Worm (Caenorhabditis elegans): ENCODE data around the gene clec-74.
"Not testable (repeated sequence)": the region's sequence is repeated elsewhere in the genome, so short reads cannot be mapped to it uniquely, and the experiment has no call there.

DNA sequence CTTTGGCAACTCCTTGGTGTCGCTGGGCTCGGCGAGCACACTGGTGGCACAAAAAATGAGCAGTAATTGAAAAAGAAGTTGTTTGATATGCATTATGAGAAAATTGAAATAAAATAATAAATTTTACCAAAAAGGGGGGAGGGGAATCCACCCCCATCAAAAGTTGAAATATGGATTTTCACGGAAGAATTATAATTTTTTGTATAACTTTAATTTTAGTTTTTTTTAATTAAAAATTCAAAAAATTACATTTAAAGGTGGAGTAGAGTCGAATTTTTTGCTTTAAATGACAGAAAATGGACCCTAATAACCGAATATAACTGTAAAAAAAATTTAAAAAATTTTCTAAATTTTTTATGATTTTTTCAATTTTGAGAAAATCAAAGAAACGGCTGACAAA, 45.0 kb upstream of the clec-74 start, which contains the start of gene F56D6.18:
- TF ChIP-seq ama-1 (optimal IDR thresholded peaks at IDR 0.05); nhr-11 (tag; optimal IDR thresholded peaks at IDR 0.05); zag-1 (tag; optimal IDR thresholded peaks at IDR 0.05); nhr-25 (tag; optimal IDR thresholded peaks at IDR 0.05); unc-62 (GFP tag; optimal IDR thresholded peaks at IDR 0.05); nhr-77 (tag; optimal IDR thresholded peaks at IDR 0.05); nhr-237 (tag; optimal IDR thresholded peaks at IDR 0.05); nfya-1 (tag; optimal IDR thresholded peaks at IDR 0.05; ENCODE audit: insufficient read depth); elt-3 (tag; optimal IDR thresholded peaks at IDR 0.05): not testable (repeated sequence)

Data from whole organism, L3 larva.